Worm (Caenorhabditis elegans) whole organism, early embryonic: ENCODE measurements around the gene F47B7.3.

Source experiments
- B0310.2 ChIP-seq: sonication (generic microtip); optimal IDR thresholded peaks from 2 replicates; lab custom pipeline; 2016; ENCODE audit warnings: mild to moderate bottlenecking, missing genetic modification characterization, missing compliant biosample characterization
- F13C5.2 ChIP-seq: sonication (generic microtip); optimal IDR thresholded peaks from 2 replicates; lab custom pipeline; 2017; ENCODE audit warnings: mild to moderate bottlenecking, missing genetic modification characterization, inconsistent platforms, missing compliant biosample characterization
- aly-1 ChIP-seq: sonication (generic microtip); optimal IDR thresholded peaks from 2 replicates; lab custom pipeline; 2016; ENCODE audit warnings: missing genetic modification characterization, missing compliant biosample characterization
- ama-1 ChIP-seq: fragments of 150-350 bp; optimal IDR thresholded peaks from 2 replicates; lab custom pipeline; 2014
- ceh-13 ChIP-seq: fragments of 200-800 bp; sonication (Bioruptor generic); optimal IDR thresholded peaks from 2 replicates; lab custom pipeline; 2018; ENCODE audit warnings: mild to moderate bottlenecking, missing genetic modification characterization, missing compliant biosample characterization
- ceh-36 ChIP-seq: sonication (generic microtip); optimal IDR thresholded peaks from 2 replicates; lab custom pipeline; 2016; ENCODE audit warnings: missing genetic modification characterization, inconsistent platforms, missing compliant biosample characterization
- ets-7 ChIP-seq: sonication (generic microtip); optimal IDR thresholded peaks from 2 replicates; lab custom pipeline; 2016; ENCODE audit warnings: missing genotype, missing genetic modification characterization, missing compliant biosample characterization
- flt-1 ChIP-seq: fragments of 200-800 bp; sonication (Bioruptor generic); IDR thresholded peaks from 2 replicates; pipeline ENCODE4 v1.3.6; 2022; ENCODE audit warnings: missing genetic modification characterization, missing compliant biosample characterization
- hmbx-1 ChIP-seq: sonication (generic microtip); optimal IDR thresholded peaks from 2 replicates; lab custom pipeline; 2016; ENCODE audit warnings: mild to moderate bottlenecking, missing genetic modification characterization, missing compliant biosample characterization
- hmg-4 ChIP-seq: fragments of 200-800 bp; sonication (Bioruptor generic); optimal IDR thresholded peaks from 2 replicates; lab custom pipeline; 2018; ENCODE audit warnings: mild to moderate bottlenecking, missing genetic modification characterization, missing compliant biosample characterization
- hnd-1 ChIP-seq: sonication (generic microtip); optimal IDR thresholded peaks from 2 replicates; lab custom pipeline; 2016; ENCODE audit warnings: missing genetic modification characterization, missing compliant biosample characterization
- pes-1 ChIP-seq: fragments of 200-800 bp; sonication (Bioruptor generic); IDR thresholded peaks from 2 replicates; pipeline ENCODE4 v1.3.6; 2022; ENCODE audit warnings: missing genetic modification reagents, missing genetic modification characterization, missing compliant biosample characterization
- scrt-1 ChIP-seq: fragments of 200-800 bp; sonication (Bioruptor generic); IDR thresholded peaks from 2 replicates; pipeline ENCODE4 v1.3.6; 2022; ENCODE audit warnings: missing genetic modification characterization, missing compliant biosample characterization
- sea-1 ChIP-seq: fragments of 200-800 bp; sonication (Bioruptor generic); conservative IDR thresholded peaks from 2 replicates; pipeline ENCODE4 v1.3.6; 2022; ENCODE audit warnings: missing genetic modification characterization, missing compliant biosample characterization
- tbx-11 ChIP-seq: fragments of 200-800 bp; sonication (Bioruptor generic); IDR thresholded peaks from 2 replicates; pipeline ENCODE4 v1.3.6; 2022; ENCODE audit warnings: missing genetic modification characterization, missing compliant biosample characterization
- tbx-37 ChIP-seq: fragments of 200-800 bp; sonication (Bioruptor generic); conservative IDR thresholded peaks from 2 replicates; pipeline ENCODE4 v1.3.6; 2022; ENCODE audit warnings: missing genetic modification reagents, missing genetic modification characterization, missing compliant biosample characterization
- tra-4 ChIP-seq: sonication (generic microtip); optimal IDR thresholded peaks from 2 replicates; lab custom pipeline; 2017; ENCODE audit warnings: missing genetic modification characterization, missing compliant biosample characterization

Gene F47B7.3

ce11 chrX:3794161-3794560 is 30.0 kb upstream of the F47B7.3 start:
- no peak for TF ChIP-seq tbx-37 (GFP tag; lab: Robert Waterston, UW)
- no peak for TF ChIP-seq hmbx-1 (tag; lab: Kevin White, UChicago)
- no peak for TF ChIP-seq sea-1 (GFP tag; lab: Robert Waterston, UW)
- no peak for TF ChIP-seq F13C5.2 (tag; lab: Kevin White, UChicago)

ce11 chrX:3793389-3793788 is 29.2 kb upstream of the F47B7.3 start:
- TF ChIP-seq tra-4, result no peak
- TF ChIP-seq pes-1, result 0 out of 2 replicates have a peak, but pooled peaks have one; percentile 50

ce11 chrX:3792715-3793114 is 28.5 kb upstream of the F47B7.3 start, which contains the start of gene idpp-5:
idpp-5 (minus strand) TSS chrX:3792815.
- TF ChIP-seq tbx-37 (GFP tag; lab: Robert Waterston, UW), result no peak
- no peak for TF ChIP-seq F13C5.2 (tag; lab: Kevin White, UChicago)
- no peak for TF ChIP-seq hmbx-1 (tag; lab: Kevin White, UChicago)
- TF ChIP-seq ets-7 (tag; lab: Kevin White, UChicago), result no peak
- no peak for TF ChIP-seq ceh-36
- TF ChIP-seq ama-1 (lab: Kevin White, UChicago), result no peak
- no peak for TF ChIP-seq pes-1
- no peak for TF ChIP-seq flt-1
- TF ChIP-seq ceh-13 (GFP tag; lab: Kevin White, UChicago), result no peak
- TF ChIP-seq aly-1 (tag; lab: Kevin White, UChicago), result no peak
- no peak for TF ChIP-seq tbx-11 (GFP tag; lab: Robert Waterston, UW)
- no peak for TF ChIP-seq hmg-4 (GFP tag; lab: Kevin White, UChicago)
- TF ChIP-seq B0310.2 (tag; lab: Kevin White, UChicago), result no peak
- no peak for TF ChIP-seq hnd-1
- TF ChIP-seq sea-1 (GFP tag; lab: Robert Waterston, UW), result no peak
- TF ChIP-seq scrt-1 (GFP tag; lab: Robert Waterston, UW), result no peak
- no peak for TF ChIP-seq tra-4

ce11 chrX:3791098-3791497 is 26.9 kb upstream of the F47B7.3 start:
- TF ChIP-seq tra-4 (no peak), tbx-11 (GFP tag; lab: Robert Waterston, UW) (no peak), hnd-1 (no peak), flt-1 (no peak), B0310.2 (tag; lab: Kevin White, UChicago) (no peak), ets-7 (tag; lab: Kevin White, UChicago) (no peak), hmg-4 (GFP tag; lab: Kevin White, UChicago) (no peak), scrt-1 (GFP tag; lab: Robert Waterston, UW) (no peak), F13C5.2 (tag; lab: Kevin White, UChicago) (no peak), sea-1 (GFP tag; lab: Robert Waterston, UW) (no peak), ceh-36 (no peak), hmbx-1 (tag; lab: Kevin White, UChicago) (no peak), ama-1 (lab: Kevin White, UChicago) (no peak), ceh-13 (GFP tag; lab: Kevin White, UChicago) (no peak), pes-1 (no peak), tbx-37 (GFP tag; lab: Robert Waterston, UW) (no peak), aly-1 (tag; lab: Kevin White, UChicago) (no peak)

ce11 chrX:3788483-3788882 is 24.3 kb upstream of the F47B7.3 start:
- TF ChIP-seq ceh-13 (GFP tag; lab: Kevin White, UChicago) (no peak), scrt-1 (GFP tag; lab: Robert Waterston, UW) (no peak), F13C5.2 (tag; lab: Kevin White, UChicago) (no peak), tra-4 (no peak), aly-1 (tag; lab: Kevin White, UChicago) (no peak), pes-1 (no peak), tbx-11 (GFP tag; lab: Robert Waterston, UW) (no peak), sea-1 (GFP tag; lab: Robert Waterston, UW) (no peak), hnd-1 (no peak), hmg-4 (GFP tag; lab: Kevin White, UChicago) (no peak), flt-1 (no peak), hmbx-1 (tag; lab: Kevin White, UChicago) (no peak), tbx-37 (GFP tag; lab: Robert Waterston, UW) (no peak), ama-1 (lab: Kevin White, UChicago) (no peak), ets-7 (tag; lab: Kevin White, UChicago) (no peak)

ce11 chrX:3787431-3788076 is 23.4 kb upstream of the F47B7.3 start, which contains the start of gene pmpl-1:
pmpl-1 (plus strand) TSS chrX:3788026.
- no peak for TF ChIP-seq hmbx-1 (tag; lab: Kevin White, UChicago)
- peak; percentile 55 for TF ChIP-seq hmg-4 (GFP tag; lab: Kevin White, UChicago)
- no peak for TF ChIP-seq tbx-37 (GFP tag; lab: Robert Waterston, UW)

ce11 chrX:3785111-3785808 is 21.1 kb upstream of the F47B7.3 start:
- TF ChIP-seq ama-1 (lab: Kevin White, UChicago), result no peak
- no peak for TF ChIP-seq B0310.2 (tag; lab: Kevin White, UChicago)
- no peak for TF ChIP-seq hmg-4 (GFP tag; lab: Kevin White, UChicago)
- TF ChIP-seq pes-1, result no peak
- no peak for TF ChIP-seq tbx-11 (GFP tag; lab: Robert Waterston, UW)
- no peak for TF ChIP-seq scrt-1 (GFP tag; lab: Robert Waterston, UW)
- no peak for TF ChIP-seq F13C5.2 (tag; lab: Kevin White, UChicago)
- TF ChIP-seq flt-1, result no peak
- no peak for TF ChIP-seq tra-4
- no peak for TF ChIP-seq ceh-36
- TF ChIP-seq sea-1 (GFP tag; lab: Robert Waterston, UW), result no peak
- no peak for TF ChIP-seq tbx-37 (GFP tag; lab: Robert Waterston, UW)
- TF ChIP-seq ceh-13 (GFP tag; lab: Kevin White, UChicago), result no peak
- no peak for TF ChIP-seq hnd-1
- TF ChIP-seq ets-7 (tag; lab: Kevin White, UChicago), result no peak
- no peak for TF ChIP-seq aly-1 (tag; lab: Kevin White, UChicago)
- TF ChIP-seq hmbx-1 (tag; lab: Kevin White, UChicago), result no peak
